Worm (Caenorhabditis elegans) whole organism, L1 larva: ENCODE results near the gene zip-8.

Experiments used
- aly-2 ChIP-seq: fragments of 150-350 bp; optimal IDR thresholded peaks from 2 replicates; lab custom pipeline; 2014; ENCODE audit warnings: missing biosample characterization, missing genetic modification characterization
- ets-5 ChIP-seq: fragments of 200-800 bp; sonication (Bioruptor generic); IDR thresholded peaks from 2 replicates; pipeline ENCODE4 v1.3.6; 2022; ENCODE audit warnings: missing genetic modification characterization, missing compliant biosample characterization
- mdl-1 ChIP-seq, 2 experiments: fragments of 150-350 bp; optimal IDR thresholded peaks; 2 replicates each; lab custom pipeline; 2014 to 2017; ENCODE audit warnings: missing biosample characterization in 2 of 2, missing genetic modification characterization in 2 of 2, inconsistent platforms in 1 of 2
- xbp-1 ChIP-seq: sonication (generic microtip); optimal IDR thresholded peaks from 2 replicates; lab custom pipeline; 2016; ENCODE audit warnings: missing genetic modification characterization, missing compliant biosample characterization
- zag-1 ChIP-seq: fragments of 150-350 bp; optimal IDR thresholded peaks from 2 replicates; lab custom pipeline; 2014; ENCODE audit warnings: missing biosample characterization, missing genetic modification characterization

- no peak for TF ChIP-seq ets-5
- TF ChIP-seq aly-2 (tag; lab: Kevin White, UChicago): no peak
- TF ChIP-seq mdl-1 (tag; optimal IDR thresholded peaks at IDR 0.05; lab: Kevin White, UChicago): no peak
- no peak for TF ChIP-seq zag-1
- TF ChIP-seq xbp-1 (tag; lab: Kevin White, UChicago): no peak
These were observed 16.5 kb downstream of the zip-8 start, which contains the start of gene F23F12.13 for ce11 chrIII:6495191-6495723.
